Fruit fly (Drosophila melanogaster) whole organism, embryonic: ENCODE results near the gene CG14383.
A peak's percentile ranks its signal among the peaks of the same experiment; 100 is the strongest.

Source experiments
- Adf1 ChIP-seq: fragments of 200-800 bp; sonication (Bioruptor generic); IDR thresholded peaks from 2 replicates; pipeline ENCODE4 v1.3.6; 2022; ENCODE audit warnings: missing biosample characterization, missing genetic modification characterization
- Antp ChIP-seq: fragments of 200-800 bp; sonication (Bioruptor generic); optimal IDR thresholded peaks from 3 replicates; lab custom pipeline; 2016; ENCODE audit warnings: missing biosample characterization, missing genetic modification characterization
- Awh ChIP-seq: fragments of 200-800 bp; sonication (Bioruptor generic); IDR thresholded peaks from 2 replicates; pipeline ENCODE4, ENCODE4 v1.3.6; 2022; ENCODE audit warnings: missing biosample characterization, missing genetic modification characterization
- CG10366 ChIP-seq: fragments of 200-800 bp; sonication (Bioruptor generic); IDR thresholded peaks from 2 replicates; pipeline ENCODE4 v1.3.6; 2022; ENCODE audit warnings: missing biosample characterization, missing genetic modification characterization
- CG11093 ChIP-seq: fragments of 200-800 bp; sonication (Bioruptor generic); IDR thresholded peaks from 3 replicates; pipeline ENCODE4 v1.3.6; 2022; ENCODE audit warnings: missing biosample characterization, missing genetic modification characterization
- CG11456 ChIP-seq: fragments of 200-800 bp; sonication (Bioruptor generic); IDR thresholded peaks from 3 replicates; pipeline ENCODE4 v1.3.6; 2022; ENCODE audit warnings: missing biosample characterization, missing genetic modification characterization
- CG12219 ChIP-seq: fragments of 200-800 bp; sonication (Bioruptor generic); optimal IDR thresholded peaks from 3 replicates; lab custom pipeline; 2018; ENCODE audit warnings: missing biosample characterization, mild to moderate bottlenecking, missing genetic modification characterization
- CG12299 ChIP-seq: fragments of 200-800 bp; sonication (Bioruptor generic); optimal IDR thresholded peaks from 2 replicates; lab custom pipeline; 2018; ENCODE audit warnings: missing biosample characterization, mild to moderate bottlenecking, missing genetic modification characterization
- CG13296 ChIP-seq: fragments of 200-800 bp; sonication (Bioruptor generic); optimal IDR thresholded peaks from 3 replicates; lab custom pipeline; 2018; ENCODE audit warnings: missing biosample characterization, mild to moderate bottlenecking, missing genetic modification characterization
- CG13424 ChIP-seq: fragments of 200-800 bp; sonication (Bioruptor generic); optimal IDR thresholded peaks from 2 replicates; lab custom pipeline; 2019; ENCODE audit warnings: missing biosample characterization, mild to moderate bottlenecking, missing genetic modification characterization, moderate library complexity
- CG1603 ChIP-seq: fragments of 200-800 bp; sonication (Bioruptor generic); optimal IDR thresholded peaks from 2 replicates; lab custom pipeline; 2019; ENCODE audit warnings: missing biosample characterization, mild to moderate bottlenecking, missing genetic modification characterization, moderate library complexity
- CG17186 ChIP-seq: fragments of 200-800 bp; sonication (Bioruptor generic); optimal IDR thresholded peaks from 3 replicates; lab custom pipeline; 2017; ENCODE audit warnings: missing biosample characterization, missing genetic modification reagents, missing genetic modification characterization
- CG17361 ChIP-seq: fragments of 200-800 bp; sonication (Bioruptor generic); IDR thresholded peaks from 3 replicates; pipeline ENCODE4 v1.3.6; 2022; ENCODE audit warnings: missing biosample characterization, missing genetic modification characterization
- CG2712 ChIP-seq: fragments of 200-800 bp; optimal IDR thresholded peaks from 3 replicates; lab custom pipeline; 2019; ENCODE audit warnings: missing biosample characterization, mild to moderate bottlenecking, missing genetic modification characterization, moderate library complexity
- CG30403 ChIP-seq: fragments of 200-800 bp; sonication (Bioruptor generic); optimal IDR thresholded peaks from 3 replicates; lab custom pipeline; 2016; ENCODE audit warnings: missing biosample characterization, missing genetic modification characterization
- CG30431 ChIP-seq: fragments of 200-800 bp; sonication (Bioruptor generic); optimal IDR thresholded peaks from 2 replicates; lab custom pipeline; 2017; ENCODE audit warnings: missing biosample characterization, missing genetic modification characterization
- CG31388 ChIP-seq: fragments of 200-800 bp; sonication (Bioruptor generic); optimal IDR thresholded peaks from 2 replicates; lab custom pipeline; 2016; ENCODE audit warnings: missing biosample characterization, missing genetic modification characterization
- CG33557 ChIP-seq: fragments of 200-800 bp; sonication (Bioruptor generic); optimal IDR thresholded peaks from 2 replicates; lab custom pipeline; 2019; ENCODE audit warnings: missing biosample characterization, mild to moderate bottlenecking, missing genetic modification characterization, moderate library complexity
- CG6654 ChIP-seq: fragments of 200-800 bp; sonication (Bioruptor generic); optimal IDR thresholded peaks from 2 replicates; lab custom pipeline; 2017; ENCODE audit warnings: missing biosample characterization, mild to moderate bottlenecking, missing genetic modification characterization
- CG9609 ChIP-seq: fragments of 200-800 bp; sonication (Bioruptor generic); optimal IDR thresholded peaks from 3 replicates; lab custom pipeline; 2016; ENCODE audit warnings: missing biosample characterization, missing genetic modification characterization
- CkIIα-i1 ChIP-seq: fragments of 200-800 bp; sonication (Bioruptor generic); IDR thresholded peaks from 2 replicates; pipeline ENCODE4 v1.3.6; 2022; ENCODE audit warnings: missing biosample characterization, missing genetic modification characterization
- H2.0 ChIP-seq: fragments of 200-800 bp; sonication (Bioruptor generic); IDR thresholded peaks from 2 replicates; pipeline ENCODE4 v1.3.6; 2022; ENCODE audit warnings: missing biosample characterization, missing genetic modification characterization
- HHEX ChIP-seq: fragments of 200-800 bp; sonication (Bioruptor generic); optimal IDR thresholded peaks from 3 replicates; lab custom pipeline; 2017; ENCODE audit warnings: missing biosample characterization, mild to moderate bottlenecking, missing genetic modification characterization, missing genetic modification reagents
- Hmx ChIP-seq: fragments of 200-800 bp; sonication (Bioruptor generic); optimal IDR thresholded peaks from 2 replicates; lab custom pipeline; 2016; ENCODE audit warnings: missing biosample characterization, missing genetic modification characterization
- MESR4 ChIP-seq: fragments of 200-800 bp; sonication (Bioruptor generic); optimal IDR thresholded peaks from 2 replicates; lab custom pipeline; 2018; ENCODE audit warnings: missing biosample characterization, mild to moderate bottlenecking, missing genetic modification characterization, moderate library complexity
- MTF-1 ChIP-seq: fragments of 200-800 bp; sonication (Bioruptor generic); optimal IDR thresholded peaks from 2 replicates; lab custom pipeline; 2018; ENCODE audit warnings: missing biosample characterization, mild to moderate bottlenecking, missing genetic modification characterization, borderline replicate concordance
- NFAT ChIP-seq: fragments of 200-800 bp; sonication (Bioruptor generic); IDR thresholded peaks from 2 replicates; pipeline ENCODE4 v1.3.6; 2022; ENCODE audit warnings: missing biosample characterization, missing genetic modification characterization
- Rfx ChIP-seq: fragments of 200-800 bp; sonication (Bioruptor generic); IDR thresholded peaks from 2 replicates; pipeline ENCODE4 v1.3.6; 2022; ENCODE audit warnings: missing biosample characterization, missing genetic modification characterization
- Scr ChIP-seq: fragments of 200-800 bp; sonication (Bioruptor generic); IDR thresholded peaks from 2 replicates; pipeline ENCODE4 v1.3.6; 2022; ENCODE audit warnings: missing biosample characterization, missing genetic modification characterization; ENCODE audit not compliant: partially characterized antibody
- abd-A ChIP-seq: fragments of 200-800 bp; sonication (Bioruptor generic); optimal IDR thresholded peaks from 3 replicates; lab custom pipeline; 2019; ENCODE audit warnings: missing biosample characterization, mild to moderate bottlenecking, missing genetic modification characterization, moderate library complexity
- bcd ChIP-seq: fragments of 200-800 bp; sonication (Bioruptor generic); optimal IDR thresholded peaks from 2 replicates; lab custom pipeline; 2017; ENCODE audit warnings: missing biosample characterization, mild to moderate bottlenecking, missing genetic modification characterization
- cad ChIP-seq: fragments of >200 bp; optimal IDR thresholded peaks from 2 replicates; lab custom pipeline; 2017; ENCODE audit warnings: missing biosample characterization, missing genetic modification characterization
- caup ChIP-seq: fragments of 200-800 bp; sonication (Bioruptor generic); optimal IDR thresholded peaks from 3 replicates; lab custom pipeline; 2017; ENCODE audit warnings: missing biosample characterization, mild to moderate bottlenecking, missing genetic modification characterization, moderate library complexity; ENCODE audit not compliant: severe bottlenecking
- cg ChIP-seq: fragments of 200-800 bp; sonication (Bioruptor generic); optimal IDR thresholded peaks from 3 replicates; lab custom pipeline; 2019; ENCODE audit warnings: missing biosample characterization, mild to moderate bottlenecking, missing genetic modification characterization, moderate library complexity
- dmrt11E ChIP-seq: fragments of 200-800 bp; sonication (Bioruptor generic); optimal IDR thresholded peaks from 3 replicates; lab custom pipeline; 2018; ENCODE audit warnings: missing biosample characterization, mild to moderate bottlenecking, missing genetic modification characterization, moderate library complexity
- emc ChIP-seq: fragments of 200-800 bp; sonication (Bioruptor generic); optimal IDR thresholded peaks from 2 replicates; lab custom pipeline; 2016; ENCODE audit warnings: missing biosample characterization, missing genetic modification characterization
- eve ChIP-seq, 2 experiments: fragments of >200 bp; optimal IDR thresholded peaks; 2 replicates each; lab custom pipeline; 2017; ENCODE audit warnings: missing biosample characterization in 2 of 2, missing genetic modification characterization in 2 of 2
- fd3F ChIP-seq: fragments of 200-800 bp; sonication (Bioruptor generic); optimal IDR thresholded peaks from 2 replicates; lab custom pipeline; 2018; ENCODE audit warnings: missing biosample characterization, mild to moderate bottlenecking, missing genetic modification characterization, moderate library complexity
- ftz-f1 ChIP-seq: fragments of 200-800 bp; sonication (Bioruptor generic); optimal IDR thresholded peaks from 2 replicates; lab custom pipeline; 2016; ENCODE audit warnings: missing biosample characterization, missing genetic modification characterization
- gro ChIP-seq: fragments of 200-800 bp; sonication (Bioruptor generic); optimal IDR thresholded peaks from 2 replicates; lab custom pipeline; 2016; ENCODE audit warnings: missing biosample characterization, missing genetic modification characterization
- h ChIP-seq: fragments of >200 bp; optimal IDR thresholded peaks from 2 replicates; lab custom pipeline; 2017
- kah ChIP-seq: fragments of 200-800 bp; sonication (Bioruptor generic); optimal IDR thresholded peaks from 2 replicates; lab custom pipeline; 2018; ENCODE audit warnings: missing biosample characterization, mild to moderate bottlenecking, missing genetic modification characterization
- ken ChIP-seq: fragments of 200-800 bp; sonication (Bioruptor generic); IDR thresholded peaks from 3 replicates; pipeline ENCODE4 v1.3.6; 2022; ENCODE audit warnings: missing biosample characterization, missing genetic modification characterization
- klu ChIP-seq: fragments of 200-800 bp; sonication (Bioruptor generic); IDR thresholded peaks from 2 replicates; pipeline ENCODE4 v1.3.6; 2022; ENCODE audit warnings: missing biosample characterization, missing genetic modification characterization
- maf-S ChIP-seq: fragments of 200-800 bp; sonication (Bioruptor generic); optimal IDR thresholded peaks from 2 replicates; lab custom pipeline; 2016; ENCODE audit warnings: missing biosample characterization, missing genetic modification characterization
- seq ChIP-seq: fragments of 200-800 bp; sonication (Bioruptor generic); IDR thresholded peaks from 2 replicates; pipeline ENCODE4 v1.3.6; 2022; ENCODE audit warnings: missing biosample characterization, missing genetic modification characterization
- sqz ChIP-seq: fragments of 200-800 bp; sonication (Bioruptor generic); optimal IDR thresholded peaks from 3 replicates; lab custom pipeline; 2018; ENCODE audit warnings: missing biosample characterization, mild to moderate bottlenecking, missing genetic modification characterization
- tin ChIP-seq: fragments of 200-800 bp; sonication (Bioruptor generic); optimal IDR thresholded peaks from 3 replicates; lab custom pipeline; 2016; ENCODE audit warnings: missing biosample characterization, missing genetic modification characterization
- tna ChIP-seq: fragments of 200-800 bp; sonication (Bioruptor generic); IDR thresholded peaks from 2 replicates; pipeline ENCODE4 v1.3.6; 2022; ENCODE audit warnings: missing biosample characterization, missing genetic modification characterization; ENCODE audit not compliant: partially characterized antibody
- zfh2 ChIP-seq: fragments of 200-800 bp; sonication (Bioruptor generic); optimal IDR thresholded peaks from 2 replicates; lab custom pipeline; 2016; ENCODE audit warnings: missing biosample characterization, missing genetic modification characterization

The CG14383 gene

dm6 chr3R:13015811-13016766 is 27.8 kb upstream of the CG14383 start (continued):
- TF ChIP-seq CG1603 (tag; lab: Kevin White, UChicago) (no peak), cad (GFP tag; lab: Kevin White, UChicago) (no peak), Rfx (GFP tag; lab: Robert Waterston, UW) (no peak), zfh2 (no peak), maf-S (GFP tag; lab: Kevin White, UChicago) (no peak), CG33557 (GFP tag; lab: Kevin White, UChicago) (no peak), H2.0 (GFP tag; lab: Robert Waterston, UW) (no peak), CG11456 (GFP tag; lab: Robert Waterston, UW) (no peak), CG2712 (tag; lab: Kevin White, UChicago) (peak; percentile 18), Adf1 (GFP tag; lab: Robert Waterston, UW) (peak; percentile 53), h (lab: Kevin White, UChicago) (no peak), ken (GFP tag; lab: Robert Waterston, UW) (no peak), CG31388 (GFP tag; lab: Kevin White, UChicago) (no peak), tin (GFP tag; lab: Kevin White, UChicago) (no peak), CG30403 (GFP tag; lab: Kevin White, UChicago) (peak; percentile 28), gro (GFP tag; lab: Kevin White, UChicago) (no peak), Scr (GFP tag; lab: Robert Waterston, UW) (no peak), emc (GFP tag; lab: Kevin White, UChicago) (no peak), MTF-1 (GFP tag; lab: Kevin White, UChicago) (no peak), seq (GFP tag; lab: Robert Waterston, UW) (no peak), CkIIα-i1 (GFP tag; lab: Robert Waterston, UW) (no peak), ftz-f1 (GFP tag; lab: Kevin White, UChicago) (no peak), caup (GFP tag; lab: Kevin White, UChicago) (no peak), eve (GFP tag; optimal IDR thresholded peaks at IDR 0.05; lab: Kevin White, UChicago) (no peak), CG13296 (GFP tag; lab: Kevin White, UChicago) (no peak), CG6654 (no peak), CG12299 (tag; lab: Kevin White, UChicago) (no peak), sqz (GFP tag; lab: Kevin White, UChicago) (peak; percentile 61), abd-A (tag; lab: Kevin White, UChicago) (peak; percentile 14), CG17186 (no peak), cg (GFP tag; lab: Kevin White, UChicago) (peak; percentile 69), Awh (GFP tag; lab: Robert Waterston, UW) (0 out of 2 replicates have a peak, but pooled peaks have one; percentile 26), CG11093 (no peak), dmrt11E (tag; lab: Kevin White, UChicago) (peak; percentile 13), CG9609 (peak; percentile 39), kah (GFP tag; lab: Kevin White, UChicago) (no peak), CG12219 (no peak), CG17361 (0 out of 3 replicates have a peak, but pooled peaks have one; percentile 12), MESR4 (GFP tag; lab: Kevin White, UChicago) (no peak), klu (GFP tag; lab: Robert Waterston, UW) (no peak), NFAT (GFP tag; lab: Robert Waterston, UW) (no peak), CG30431 (no peak), Hmx (no peak), Antp (GFP tag; lab: Kevin White, UChicago) (no peak), HHEX (GFP tag; lab: Kevin White, UChicago) (no peak), tna (GFP tag; lab: Robert Waterston, UW) (no peak), bcd (GFP tag; lab: Kevin White, UChicago) (peak; percentile 0), CG10366 (GFP tag; lab: Robert Waterston, UW) (no peak), fd3F (GFP tag; lab: Kevin White, UChicago) (no peak), CG13424 (no peak)
